Fruit fly (Drosophila melanogaster) whole organism: Measurements from ENCODE around the gene CG32856.

Experiments
- CG8478 ChIP-seq: fragments of >200 bp; optimal IDR thresholded peaks from 2 replicates; lab custom pipeline; 2018; ENCODE audit warnings: inconsistent platforms
- psq ChIP-seq: fragments of >200 bp; optimal IDR thresholded peaks from 2 replicates; lab custom pipeline; 2017

DNA sequence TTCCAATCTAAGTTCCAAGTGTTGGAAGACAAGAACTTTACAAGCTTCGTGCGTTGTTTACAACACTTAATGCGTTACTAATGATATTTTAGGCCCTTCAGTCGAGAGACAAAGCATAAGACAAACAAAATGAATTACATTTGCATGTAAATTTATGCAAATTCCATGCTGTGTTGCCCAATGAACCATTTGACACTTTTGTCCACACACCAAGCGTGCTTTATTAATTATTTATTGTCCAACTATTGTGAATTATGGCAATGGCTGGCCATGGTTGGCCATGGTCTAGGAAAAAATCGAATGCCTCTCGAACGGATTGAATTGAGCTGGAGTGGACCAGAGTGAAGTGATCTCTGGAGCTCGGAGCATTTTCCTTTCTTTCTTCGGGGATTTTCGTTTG is 37.0 kb downstream of the CG32856 start:
- TF ChIP-seq psq (lab: Kevin White, UChicago) (no peak), CG8478 (lab: Kevin White, UChicago) (no peak)
